Worm (Caenorhabditis elegans) whole organism, early embryonic: Measurements from ENCODE around the gene T28D9.11.

ENCODE experiments used
- B0310.2 ChIP-seq: sonication (generic microtip); optimal IDR thresholded peaks from 2 replicates; lab custom pipeline; 2016; ENCODE audit warnings: mild to moderate bottlenecking, missing genetic modification characterization, missing compliant biosample characterization
- F13C5.2 ChIP-seq: sonication (generic microtip); optimal IDR thresholded peaks from 2 replicates; lab custom pipeline; 2017; ENCODE audit warnings: mild to moderate bottlenecking, missing genetic modification characterization, inconsistent platforms, missing compliant biosample characterization
- aly-1 ChIP-seq: sonication (generic microtip); optimal IDR thresholded peaks from 2 replicates; lab custom pipeline; 2016; ENCODE audit warnings: missing genetic modification characterization, missing compliant biosample characterization
- ama-1 ChIP-seq: fragments of 150-350 bp; optimal IDR thresholded peaks from 2 replicates; lab custom pipeline; 2014
- ceh-13 ChIP-seq: fragments of 200-800 bp; sonication (Bioruptor generic); optimal IDR thresholded peaks from 2 replicates; lab custom pipeline; 2018; ENCODE audit warnings: mild to moderate bottlenecking, missing genetic modification characterization, missing compliant biosample characterization
- ceh-36 ChIP-seq: sonication (generic microtip); optimal IDR thresholded peaks from 2 replicates; lab custom pipeline; 2016; ENCODE audit warnings: missing genetic modification characterization, inconsistent platforms, missing compliant biosample characterization
- ets-7 ChIP-seq: sonication (generic microtip); optimal IDR thresholded peaks from 2 replicates; lab custom pipeline; 2016; ENCODE audit warnings: missing genotype, missing genetic modification characterization, missing compliant biosample characterization
- flt-1 ChIP-seq: fragments of 200-800 bp; sonication (Bioruptor generic); IDR thresholded peaks from 2 replicates; pipeline ENCODE4 v1.3.6; 2022; ENCODE audit warnings: missing genetic modification characterization, missing compliant biosample characterization
- hmbx-1 ChIP-seq: sonication (generic microtip); optimal IDR thresholded peaks from 2 replicates; lab custom pipeline; 2016; ENCODE audit warnings: mild to moderate bottlenecking, missing genetic modification characterization, missing compliant biosample characterization
- hmg-4 ChIP-seq: fragments of 200-800 bp; sonication (Bioruptor generic); optimal IDR thresholded peaks from 2 replicates; lab custom pipeline; 2018; ENCODE audit warnings: mild to moderate bottlenecking, missing genetic modification characterization, missing compliant biosample characterization
- hnd-1 ChIP-seq: sonication (generic microtip); optimal IDR thresholded peaks from 2 replicates; lab custom pipeline; 2016; ENCODE audit warnings: missing genetic modification characterization, missing compliant biosample characterization
- pes-1 ChIP-seq: fragments of 200-800 bp; sonication (Bioruptor generic); IDR thresholded peaks from 2 replicates; pipeline ENCODE4 v1.3.6; 2022; ENCODE audit warnings: missing genetic modification reagents, missing genetic modification characterization, missing compliant biosample characterization
- scrt-1 ChIP-seq: fragments of 200-800 bp; sonication (Bioruptor generic); IDR thresholded peaks from 2 replicates; pipeline ENCODE4 v1.3.6; 2022; ENCODE audit warnings: missing genetic modification characterization, missing compliant biosample characterization
- sea-1 ChIP-seq: fragments of 200-800 bp; sonication (Bioruptor generic); conservative IDR thresholded peaks from 2 replicates; pipeline ENCODE4 v1.3.6; 2022; ENCODE audit warnings: missing genetic modification characterization, missing compliant biosample characterization
- tbx-11 ChIP-seq: fragments of 200-800 bp; sonication (Bioruptor generic); IDR thresholded peaks from 2 replicates; pipeline ENCODE4 v1.3.6; 2022; ENCODE audit warnings: missing genetic modification characterization, missing compliant biosample characterization
- tbx-37 ChIP-seq: fragments of 200-800 bp; sonication (Bioruptor generic); conservative IDR thresholded peaks from 2 replicates; pipeline ENCODE4 v1.3.6; 2022; ENCODE audit warnings: missing genetic modification reagents, missing genetic modification characterization, missing compliant biosample characterization
- tra-4 ChIP-seq: sonication (generic microtip); optimal IDR thresholded peaks from 2 replicates; lab custom pipeline; 2017; ENCODE audit warnings: missing genetic modification characterization, missing compliant biosample characterization

Gene T28D9.11

DNA sequence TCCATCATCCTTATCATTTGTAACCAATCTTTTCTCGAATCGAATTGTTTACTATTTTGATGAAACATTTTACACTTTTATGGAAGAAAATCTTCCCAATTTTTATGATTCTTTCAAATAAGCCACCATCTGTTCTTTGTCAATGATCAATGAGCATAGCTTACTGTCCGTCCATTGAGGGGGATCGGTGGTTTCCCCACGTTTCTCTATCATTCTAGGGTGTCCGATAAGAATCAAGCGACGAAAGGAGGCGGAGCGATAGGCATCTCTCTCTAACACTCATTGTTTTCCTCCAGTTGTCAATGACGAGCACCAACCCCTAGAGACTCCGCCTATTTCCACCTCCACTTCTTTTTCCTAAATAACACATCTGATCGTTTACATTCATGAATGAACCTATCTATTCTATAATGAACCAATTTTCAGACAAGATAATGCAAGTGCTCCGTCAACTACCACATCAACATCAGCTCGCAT is 32.7 kb upstream of the T28D9.11 start, which contains the start of gene C56E6.2:
C56E6.2 (plus strand) TSS at position 427 of the 477 bp plus-strand sequence.
- TF ChIP-seq ama-1 (lab: Kevin White, UChicago) = no peak

DNA sequence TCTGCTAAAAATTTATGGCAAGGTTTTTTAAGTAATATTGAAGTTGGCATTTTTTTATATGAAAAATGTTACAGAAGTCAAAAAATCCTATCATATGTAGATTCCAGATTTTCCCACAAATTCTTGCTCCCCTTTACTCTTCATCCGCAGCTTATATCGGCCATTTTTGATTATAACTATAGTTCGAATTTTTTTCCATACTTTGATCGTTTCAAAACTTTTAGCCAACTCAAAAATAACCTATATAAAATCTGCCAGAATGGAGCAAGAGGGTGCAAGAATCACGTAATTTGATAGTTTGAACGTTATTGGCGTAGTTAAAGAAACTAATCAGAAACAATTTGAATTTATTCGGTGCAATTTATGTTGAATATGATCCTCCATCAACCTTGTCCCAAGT is 32.1 kb upstream of the T28D9.11 start:
- TF ChIP-seq tbx-11 (GFP tag; lab: Robert Waterston, UW) = no peak

DNA sequence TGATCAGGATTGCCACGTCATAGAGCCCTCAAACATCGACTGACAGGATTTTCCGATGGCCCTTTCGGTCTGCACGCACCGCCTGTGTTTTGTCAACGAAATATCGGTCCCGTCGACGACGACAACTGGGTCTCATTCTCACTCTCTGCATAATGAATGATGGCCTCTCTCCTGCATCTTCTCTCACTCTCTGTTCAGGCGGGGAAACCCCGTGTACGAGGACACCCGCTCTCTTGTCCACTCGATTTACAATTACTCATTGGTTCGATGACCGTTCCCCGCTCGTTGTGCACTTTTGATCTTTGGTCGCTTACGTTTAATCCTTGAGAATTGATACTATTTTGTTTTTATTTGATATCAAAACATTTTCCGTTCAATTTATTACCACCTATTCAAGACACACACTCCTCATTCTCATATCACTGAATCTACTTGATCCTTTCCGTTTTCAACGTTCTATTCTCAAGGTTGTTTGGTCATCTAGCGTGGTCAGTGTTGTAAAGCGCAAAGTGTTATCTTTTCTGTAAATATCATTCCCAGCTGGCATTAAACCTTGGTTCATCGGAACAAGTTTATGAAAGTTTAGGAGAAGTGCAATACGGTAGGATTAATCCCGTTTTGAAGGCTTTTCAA is 30.9 kb upstream of the T28D9.11 start:
- TF ChIP-seq tra-4 (tag; lab: Kevin White, UChicago) = no peak
- TF ChIP-seq ama-1 (lab: Kevin White, UChicago) = no peak
- TF ChIP-seq ceh-36 = no peak
- TF ChIP-seq B0310.2 (tag; lab: Kevin White, UChicago) = no peak
- TF ChIP-seq F13C5.2 (tag; lab: Kevin White, UChicago) = no peak
- no peak for TF ChIP-seq hnd-1 (tag; lab: Kevin White, UChicago)
- TF ChIP-seq sea-1 = 0 out of 2 replicates have a peak, but pooled peaks have one; percentile 36
- no peak for TF ChIP-seq hmbx-1 (tag; lab: Kevin White, UChicago)
- no peak for TF ChIP-seq ceh-13
- 0 out of 2 replicates have a peak, but pooled peaks have one; percentile 23 for TF ChIP-seq flt-1 (GFP tag; lab: Robert Waterston, UW)
- no peak for TF ChIP-seq ets-7 (tag; lab: Kevin White, UChicago)
- TF ChIP-seq hmg-4 = peak; percentile 80
- TF ChIP-seq pes-1 = no peak
- peak; percentile 53 for TF ChIP-seq aly-1 (tag; lab: Kevin White, UChicago)
- no peak for TF ChIP-seq scrt-1

DNA sequence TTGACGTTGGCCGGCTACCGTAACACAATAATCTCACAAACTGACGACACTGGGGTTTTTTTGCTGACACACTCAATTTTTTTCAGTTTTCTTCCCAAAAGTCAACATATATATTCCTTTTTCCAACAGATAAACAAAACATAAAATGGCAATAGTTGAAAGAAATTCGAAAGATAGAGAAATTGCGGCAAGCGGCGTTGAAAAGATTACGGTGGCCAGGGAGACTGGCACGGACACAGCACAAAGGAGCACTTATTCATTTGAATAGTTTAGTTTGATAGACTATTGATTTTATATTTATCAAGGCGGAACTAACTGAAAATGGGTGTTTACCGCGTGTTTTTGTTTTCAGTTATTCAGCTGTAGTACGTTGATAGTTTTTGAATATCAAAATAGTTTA is 29.5 kb upstream of the T28D9.11 start, which contains the start of gene toe-2:
toe-2 (minus strand) TSS at position 70 of the 400 bp plus-strand sequence.
- TF ChIP-seq sea-1 (no peak), ets-7 (tag; lab: Kevin White, UChicago) (no peak), scrt-1 (no peak), ceh-36 (no peak), tra-4 (tag; lab: Kevin White, UChicago) (no peak), ama-1 (lab: Kevin White, UChicago) (no peak), tbx-11 (GFP tag; lab: Robert Waterston, UW) (no peak), hmbx-1 (tag; lab: Kevin White, UChicago) (no peak), tbx-37 (GFP tag; lab: Robert Waterston, UW) (no peak), B0310.2 (tag; lab: Kevin White, UChicago) (no peak)

DNA sequence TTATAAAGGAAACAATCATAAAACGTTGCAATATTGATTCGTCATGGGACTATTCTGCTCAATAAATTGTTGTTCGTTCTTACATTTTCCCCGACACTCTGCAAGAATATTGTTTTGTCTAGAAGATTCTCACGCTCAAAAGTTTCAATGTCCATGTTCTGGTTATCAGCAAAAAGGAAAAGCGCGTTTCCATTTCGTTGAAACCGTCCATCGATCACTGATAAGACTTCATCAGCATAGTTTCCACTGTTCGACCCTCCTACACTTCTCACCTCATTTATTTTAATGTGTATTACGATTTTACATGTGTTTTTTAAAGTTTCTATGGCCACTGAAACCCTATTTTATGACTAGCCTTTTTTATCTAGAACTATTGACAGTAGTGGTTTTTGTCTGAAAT is 28.3 kb upstream of the T28D9.11 start:
- no peak for TF ChIP-seq F13C5.2 (tag; lab: Kevin White, UChicago)
- no peak for TF ChIP-seq hmbx-1 (tag; lab: Kevin White, UChicago)
- no peak for TF ChIP-seq B0310.2 (tag; lab: Kevin White, UChicago)
- TF ChIP-seq pes-1 = no peak
- no peak for TF ChIP-seq ama-1 (lab: Kevin White, UChicago)
- TF ChIP-seq hmg-4 = no peak
- no peak for TF ChIP-seq hnd-1 (tag; lab: Kevin White, UChicago)

DNA sequence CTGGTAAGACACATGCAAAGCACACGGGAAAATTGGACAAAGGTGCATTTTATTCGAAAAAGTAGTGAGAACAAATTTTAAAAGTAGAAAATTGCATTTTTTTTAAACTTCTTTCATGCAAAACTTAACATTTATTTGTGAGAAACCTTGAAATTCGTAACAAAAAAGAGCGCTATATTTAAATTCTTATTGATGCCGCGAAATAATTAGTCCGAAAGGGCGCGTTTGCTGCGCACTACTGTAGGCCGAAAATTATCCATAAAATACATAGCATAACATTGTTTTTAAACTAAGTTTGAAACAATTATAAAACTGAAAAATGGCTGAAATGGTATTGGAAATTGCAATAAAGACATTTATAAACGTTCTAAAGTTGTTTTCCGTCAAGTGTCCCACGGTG is 27.9 kb upstream of the T28D9.11 start:
- TF ChIP-seq pes-1 (no peak), tbx-37 (GFP tag; lab: Robert Waterston, UW) (no peak), hmg-4 (no peak), hmbx-1 (tag; lab: Kevin White, UChicago) (no peak), scrt-1 (no peak), F13C5.2 (tag; lab: Kevin White, UChicago) (no peak), ets-7 (tag; lab: Kevin White, UChicago) (no peak), tbx-11 (GFP tag; lab: Robert Waterston, UW) (no peak), tra-4 (tag; lab: Kevin White, UChicago) (no peak), ceh-36 (no peak), aly-1 (tag; lab: Kevin White, UChicago) (no peak), ceh-13 (no peak), sea-1 (no peak), ama-1 (lab: Kevin White, UChicago) (no peak), B0310.2 (tag; lab: Kevin White, UChicago) (no peak), flt-1 (GFP tag; lab: Robert Waterston, UW) (no peak), hnd-1 (tag; lab: Kevin White, UChicago) (no peak)

DNA sequence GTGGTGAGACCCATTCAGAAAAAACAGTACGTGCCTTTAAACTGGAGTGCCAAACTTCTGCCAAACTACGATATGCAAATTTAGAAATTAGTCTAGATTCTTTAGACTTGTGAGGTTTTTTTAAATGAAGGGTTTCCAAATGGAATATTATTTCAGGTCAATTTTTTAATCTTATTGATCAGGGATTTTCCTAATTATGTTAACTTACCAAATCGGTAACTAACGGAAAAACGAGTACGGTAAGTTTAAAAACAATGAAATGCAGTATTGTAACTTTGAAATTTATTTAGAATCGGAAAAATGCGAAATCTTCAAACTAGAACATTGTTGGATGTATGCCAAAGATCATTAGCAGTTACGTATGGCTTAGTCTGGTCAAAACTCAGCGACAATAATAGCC is 24.5 kb upstream of the T28D9.11 start, which contains the start of gene C56E6.7:
C56E6.7 (plus strand) TSS at position 301 of the 400 bp plus-strand sequence.
- TF ChIP-seq hnd-1 (tag; lab: Kevin White, UChicago) (no peak), F13C5.2 (tag; lab: Kevin White, UChicago) (no peak)

DNA sequence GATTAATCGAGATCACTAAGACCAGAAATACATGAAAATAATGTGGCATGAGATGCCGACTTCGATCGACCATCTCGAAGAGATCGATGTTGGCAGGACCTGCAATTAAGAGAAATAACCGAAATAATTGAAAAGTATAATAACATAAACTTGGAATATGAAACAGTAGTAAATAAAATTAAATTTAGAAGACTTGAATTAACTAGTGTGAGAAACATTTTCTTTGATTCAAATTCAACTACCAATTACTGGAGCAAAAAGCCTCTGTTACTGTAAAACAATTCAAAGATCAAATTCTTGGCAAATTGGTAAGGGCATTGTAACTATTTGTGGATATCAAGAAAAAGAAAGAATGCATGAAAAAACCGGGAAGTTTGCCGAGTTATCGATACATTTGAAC is 22.1 kb upstream of the T28D9.11 start, which contains the start of gene R05G9R.1:
R05G9R.1 (minus strand) TSS at position 101 of the 400 bp plus-strand sequence.
- TF ChIP-seq flt-1 (GFP tag; lab: Robert Waterston, UW) (no peak), tbx-37 (GFP tag; lab: Robert Waterston, UW) (no peak), tbx-11 (GFP tag; lab: Robert Waterston, UW) (no peak), aly-1 (tag; lab: Kevin White, UChicago) (no peak), B0310.2 (tag; lab: Kevin White, UChicago) (no peak), hmg-4 (no peak), pes-1 (no peak), ets-7 (tag; lab: Kevin White, UChicago) (no peak), hnd-1 (tag; lab: Kevin White, UChicago) (no peak), ama-1 (lab: Kevin White, UChicago) (no peak)
